Worm (Caenorhabditis elegans) whole organism, L1 larva: ENCODE results near the gene fbxl-1.

Experiments
- C34B4.2 ChIP-seq: sonication (generic microtip); optimal IDR thresholded peaks from 2 replicates; lab custom pipeline; 2017; ENCODE audit warnings: mild to moderate bottlenecking, missing genetic modification characterization, missing compliant biosample characterization
- F16B12.6 ChIP-seq: fragments of 150-350 bp; optimal IDR thresholded peaks from 2 replicates; lab custom pipeline; 2014; ENCODE audit warnings: missing biosample characterization, missing genetic modification characterization
- alr-1 ChIP-seq: fragments of 200-800 bp; sonication (Bioruptor generic); optimal IDR thresholded peaks from 2 replicates; lab custom pipeline; 2018; ENCODE audit warnings: borderline replicate concordance, mild to moderate bottlenecking, missing genetic modification characterization, missing compliant biosample characterization
- ama-1 ChIP-seq: fragments of 150-350 bp; optimal IDR thresholded peaks from 2 replicates; lab custom pipeline; 2014
- blmp-1 ChIP-seq: fragments of 150-350 bp; optimal IDR thresholded peaks from 2 replicates; lab custom pipeline; 2014; ENCODE audit warnings: missing biosample characterization, missing genetic modification characterization
- ceh-63 ChIP-seq: fragments of 200-800 bp; sonication (Bioruptor generic); optimal IDR thresholded peaks from 2 replicates; lab custom pipeline; 2018; ENCODE audit warnings: mild to moderate bottlenecking, missing genetic modification characterization, missing compliant biosample characterization
- ceh-82 ChIP-seq, 3 experiments: fragments of 150-350 bp in 1 of 3; sonication (generic microtip) in 2 of 3; optimal IDR thresholded peaks; 2 replicates each; lab custom pipeline; 2014 to 2017; ENCODE audit warnings: missing biosample characterization in 3 of 3, missing genetic modification characterization in 3 of 3
- efl-1 ChIP-seq, 4 experiments: fragments of 150-350 bp; optimal IDR thresholded peaks in 3 of 4; peaks in 1 of 4; 1 replicate in 1 of 4; 2 replicates in 3 of 4; lab custom pipeline; 2014; ENCODE audit warnings: missing biosample characterization in 2 of 4, missing genetic modification characterization in 2 of 4, missing genetic modification reagents in 2 of 4
- efl-3 ChIP-seq: fragments of 200-800 bp; sonication (Bioruptor generic); optimal IDR thresholded peaks from 2 replicates; lab custom pipeline; 2018; ENCODE audit warnings: mild to moderate bottlenecking, missing genetic modification characterization, missing compliant biosample characterization
- egl-13 ChIP-seq: sonication (generic microtip); optimal IDR thresholded peaks from 2 replicates; lab custom pipeline; 2016; ENCODE audit warnings: missing genotype, missing genetic modification reagents, missing genetic modification characterization, missing compliant biosample characterization
- elt-3 ChIP-seq, 6 experiments: fragments of 150-350 bp in 1 of 6; sonication (generic microtip); optimal IDR thresholded peaks; 2 replicates each; lab custom pipeline; 2017 to 2018; ENCODE audit warnings: missing biosample characterization in 6 of 6, missing genetic modification characterization in 6 of 6, inconsistent platforms in 1 of 6
- ets-5 ChIP-seq: fragments of 200-800 bp; sonication (Bioruptor generic); IDR thresholded peaks from 2 replicates; pipeline ENCODE4 v1.3.6; 2022; ENCODE audit warnings: missing genetic modification characterization, missing compliant biosample characterization
- fkh-8 ChIP-seq: sonication (generic microtip); optimal IDR thresholded peaks from 2 replicates; lab custom pipeline; 2016; ENCODE audit warnings: mild to moderate bottlenecking, missing genetic modification characterization, missing compliant biosample characterization
- fos-1 ChIP-seq: fragments of 150-350 bp; optimal IDR thresholded peaks from 2 replicates; lab custom pipeline; 2014; ENCODE audit warnings: missing biosample characterization, missing genetic modification characterization
- grh-1 ChIP-seq: fragments of 200-800 bp; sonication (Bioruptor generic); IDR thresholded peaks from 2 replicates; pipeline ENCODE4 v1.3.6; 2022; ENCODE audit warnings: missing genetic modification reagents, missing genetic modification characterization, missing compliant biosample characterization
- hlh-17 ChIP-seq: fragments of 200-800 bp; sonication (Bioruptor generic); optimal IDR thresholded peaks from 2 replicates; lab custom pipeline; 2018; ENCODE audit warnings: missing genetic modification characterization, mild to moderate bottlenecking, missing compliant biosample characterization, moderate library complexity, borderline replicate concordance
- irx-1 ChIP-seq: sonication (generic microtip); optimal IDR thresholded peaks from 2 replicates; lab custom pipeline; 2016; ENCODE audit warnings: missing genetic modification characterization, missing compliant biosample characterization
- lin-13 ChIP-seq: fragments of 150-350 bp; optimal IDR thresholded peaks from 2 replicates; lab custom pipeline; 2014; ENCODE audit warnings: missing biosample characterization, missing genetic modification reagents, missing genetic modification characterization
- lin-14 ChIP-seq: fragments of 200-800 bp; sonication (Bioruptor generic); optimal IDR thresholded peaks from 2 replicates; lab custom pipeline; 2018; ENCODE audit warnings: mild to moderate bottlenecking, missing genetic modification characterization, moderate library complexity, missing compliant biosample characterization
- lin-35 ChIP-seq, 2 experiments: fragments of 150-350 bp; optimal IDR thresholded peaks; 2 replicates each; lab custom pipeline; 2014; ENCODE audit warnings: missing biosample characterization in 2 of 2, missing genetic modification characterization in 2 of 2, missing genetic modification reagents in 2 of 2
- lir-3 ChIP-seq: sonication (generic microtip); optimal IDR thresholded peaks from 2 replicates; lab custom pipeline; 2016; ENCODE audit warnings: mild to moderate bottlenecking, missing genetic modification characterization, moderate library complexity, missing compliant biosample characterization; ENCODE audit not compliant: poor library complexity
- lsy-2 ChIP-seq, 2 experiments: fragments of 150-350 bp; optimal IDR thresholded peaks; 2 replicates each; lab custom pipeline; 2014; ENCODE audit warnings: missing biosample characterization in 2 of 2, missing genetic modification characterization in 2 of 2
- mef-2 ChIP-seq: fragments of 150-350 bp; optimal IDR thresholded peaks from 2 replicates; lab custom pipeline; 2014; ENCODE audit warnings: missing biosample characterization, missing genetic modification characterization
- mep-1 ChIP-seq: fragments of 150-350 bp; optimal IDR thresholded peaks from 2 replicates; lab custom pipeline; 2014; ENCODE audit warnings: missing biosample characterization, missing genetic modification characterization
- nhr-11 ChIP-seq: fragments of 150-350 bp; optimal IDR thresholded peaks from 2 replicates; lab custom pipeline; 2014; ENCODE audit warnings: missing biosample characterization, missing genetic modification characterization
- nhr-12 ChIP-seq: sonication (generic microtip); optimal IDR thresholded peaks from 2 replicates; lab custom pipeline; 2017; ENCODE audit warnings: missing biosample characterization, missing genetic modification characterization
- nhr-20 ChIP-seq: sonication (generic microtip); optimal IDR thresholded peaks from 2 replicates; lab custom pipeline; 2016; ENCODE audit warnings: mild to moderate bottlenecking, missing genetic modification characterization, missing compliant biosample characterization
- nhr-28 ChIP-seq: fragments of 150-350 bp; optimal IDR thresholded peaks from 2 replicates; lab custom pipeline; 2014; ENCODE audit warnings: missing biosample characterization, missing genetic modification characterization
- nhr-71 ChIP-seq: sonication (generic microtip); optimal IDR thresholded peaks from 2 replicates; lab custom pipeline; 2016; ENCODE audit warnings: mild to moderate bottlenecking, missing genetic modification characterization, moderate library complexity, missing compliant biosample characterization
- nhr-77 ChIP-seq: fragments of 150-350 bp; optimal IDR thresholded peaks from 2 replicates; lab custom pipeline; 2014; ENCODE audit warnings: missing biosample characterization, missing genetic modification characterization
- nhr-85 ChIP-seq: sonication (generic microtip); peaks from one replicate; lab custom pipeline; 2016; ENCODE audit warnings: missing genetic modification characterization, inconsistent platforms, missing compliant biosample characterization
- nhr-90 ChIP-seq: sonication (generic microtip); optimal IDR thresholded peaks from 2 replicates; lab custom pipeline; 2016; ENCODE audit warnings: mild to moderate bottlenecking, missing genetic modification characterization, missing compliant biosample characterization; ENCODE audit not compliant: poor library complexity
- pag-3 ChIP-seq: sonication (generic microtip); optimal IDR thresholded peaks from 2 replicates; lab custom pipeline; 2017; ENCODE audit warnings: missing genetic modification characterization, mild to moderate bottlenecking, missing compliant biosample characterization, antibody characterized with exemption, borderline replicate concordance; ENCODE audit not compliant: insufficient read depth
- pqm-1 ChIP-seq: sonication (generic microtip); optimal IDR thresholded peaks from 3 replicates; lab custom pipeline; 2017; ENCODE audit warnings: missing biosample characterization, missing genetic modification characterization
- skn-1 ChIP-seq: fragments of 150-350 bp; optimal IDR thresholded peaks from 2 replicates; lab custom pipeline; 2014; ENCODE audit warnings: missing biosample characterization, missing genetic modification characterization
- sox-4 ChIP-seq: sonication (generic microtip); optimal IDR thresholded peaks from 2 replicates; lab custom pipeline; 2016; ENCODE audit warnings: missing genetic modification characterization, missing compliant biosample characterization
- swsn-7 ChIP-seq: sonication (generic microtip); optimal IDR thresholded peaks from 2 replicates; lab custom pipeline; 2016; ENCODE audit warnings: missing genetic modification characterization, missing compliant biosample characterization
- tlp-1 ChIP-seq: fragments of 150-350 bp; optimal IDR thresholded peaks from 2 replicates; lab custom pipeline; 2014; ENCODE audit warnings: missing biosample characterization, missing genetic modification characterization
- unc-130 ChIP-seq: fragments of 150-350 bp; optimal IDR thresholded peaks from 2 replicates; lab custom pipeline; 2017; ENCODE audit warnings: missing biosample characterization, missing genetic modification characterization, inconsistent platforms
- unc-30 ChIP-seq: sonication (generic microtip); optimal IDR thresholded peaks from 2 replicates; lab custom pipeline; 2017; ENCODE audit warnings: missing biosample characterization, missing genetic modification characterization
- unc-98 ChIP-seq: fragments of 200-800 bp; sonication (Bioruptor generic); IDR thresholded peaks from 2 replicates; pipeline ENCODE4 v1.3.6; 2022; ENCODE audit warnings: missing genetic modification characterization, missing compliant biosample characterization
- vab-15 ChIP-seq: sonication (generic microtip); optimal IDR thresholded peaks from 2 replicates; lab custom pipeline; 2017; ENCODE audit warnings: missing genotype, mild to moderate bottlenecking, missing genetic modification characterization, missing compliant biosample characterization
- zip-4 ChIP-seq: fragments of 200-800 bp; sonication (Bioruptor generic); optimal IDR thresholded peaks from 2 replicates; lab custom pipeline; 2018; ENCODE audit warnings: mild to moderate bottlenecking, missing genetic modification characterization, moderate library complexity, missing compliant biosample characterization
- ztf-4 ChIP-seq: fragments of 150-350 bp; optimal IDR thresholded peaks from 2 replicates; lab custom pipeline; 2014; ENCODE audit warnings: missing biosample characterization, missing genetic modification characterization

Gene fbxl-1

DNA sequence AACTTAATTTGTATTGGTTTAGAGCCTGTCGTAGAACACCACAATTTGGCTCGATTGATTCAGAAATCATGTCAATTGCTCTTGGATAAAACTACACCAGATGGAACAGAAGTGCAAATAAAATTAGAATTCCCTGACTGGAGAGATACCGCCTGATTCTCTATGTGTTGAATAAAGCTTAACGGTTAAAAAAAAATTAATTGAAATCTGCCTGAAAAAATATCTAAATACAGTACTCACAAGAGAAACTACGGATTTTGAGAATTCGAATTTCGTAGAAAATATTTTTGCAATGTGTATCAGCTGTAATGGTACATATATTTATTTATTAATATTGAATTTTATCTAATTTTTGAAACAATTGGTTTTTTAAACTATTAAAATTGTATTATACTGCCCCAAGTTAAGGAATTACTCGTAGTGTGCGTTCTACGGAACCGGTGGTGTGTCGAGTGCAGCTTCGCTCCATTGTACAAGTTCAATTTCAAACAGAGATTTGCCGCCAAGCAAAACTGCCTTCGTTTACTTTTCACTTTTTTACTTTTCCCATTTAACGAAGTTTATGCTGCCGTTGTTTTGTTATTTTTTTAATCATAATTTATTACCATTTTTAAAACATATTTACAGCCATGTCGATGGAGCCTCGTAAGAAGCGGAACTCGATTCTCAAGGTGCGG lies 22.5 kb downstream of the fbxl-1 start, which contains the start of gene knl-1 (continued):
- TF ChIP-seq efl-1 (optimal IDR thresholded peaks at IDR 0.05; lab: Kevin White, UChicago) (peak; percentile 84 to 91), efl-1 (GFP tag; optimal IDR thresholded peaks at IDR 0.05 in 1 of 2; lab: Kevin White, UChicago) (peak; percentile 83 to 97), efl-3 (GFP tag; lab: Kevin White, UChicago) (no peak), lir-3 (tag; lab: Kevin White, UChicago) (peak; percentile 36), mef-2 (tag; lab: Kevin White, UChicago) (no peak), pag-3 (no peak), skn-1 (peak; percentile 36), lsy-2 (tag; optimal IDR thresholded peaks at IDR 0.05; lab: Kevin White, UChicago) (peak; percentile 28 to 82), elt-3 (tag; optimal IDR thresholded peaks at IDR 0.05; lab: Kevin White, UChicago) (peak in 1 of 6 experiments; percentile 22), nhr-71 (no peak), lin-35 (GFP tag; optimal IDR thresholded peaks at IDR 0.05; lab: Kevin White, UChicago) (peak; percentile 77 to 94), swsn-7 (tag; lab: Kevin White, UChicago) (peak; percentile 17), nhr-28 (tag; lab: Kevin White, UChicago) (no peak), nhr-11 (tag; lab: Kevin White, UChicago) (no peak), fkh-8 (tag; lab: Kevin White, UChicago) (peak; percentile 19), F16B12.6 (tag; lab: Kevin White, UChicago) (peak; percentile 42), fos-1 (tag; lab: Kevin White, UChicago) (no peak), nhr-12 (tag; lab: Kevin White, UChicago) (no peak), nhr-77 (tag; lab: Kevin White, UChicago) (peak; percentile 28), irx-1 (tag; lab: Kevin White, UChicago) (no peak), hlh-17 (GFP tag; lab: Kevin White, UChicago) (no peak), nhr-90 (tag; lab: Kevin White, UChicago) (peak; percentile 25), grh-1 (GFP tag; lab: Robert Waterston, UW) (no peak), zip-4 (GFP tag; lab: Kevin White, UChicago) (no peak), unc-30 (tag; lab: Kevin White, UChicago) (no peak), ama-1 (lab: Kevin White, UChicago) (no peak), alr-1 (tag; lab: Kevin White, UChicago) (no peak), pqm-1 (tag; lab: Kevin White, UChicago) (no peak), ceh-63 (GFP tag; lab: Kevin White, UChicago) (no peak), mep-1 (tag; lab: Kevin White, UChicago) (peak; percentile 69), unc-98 (GFP tag; lab: Robert Waterston, UW) (no peak), ztf-4 (no peak), sox-4 (tag; lab: Kevin White, UChicago) (no peak), nhr-85 (tag; lab: Kevin White, UChicago) (peak; percentile 62), lin-13 (GFP tag; lab: Kevin White, UChicago) (peak; percentile 49), ceh-82 (tag; optimal IDR thresholded peaks at IDR 0.05; lab: Kevin White, UChicago) (peak in 1 of 3 experiments; percentile 61)

DNA sequence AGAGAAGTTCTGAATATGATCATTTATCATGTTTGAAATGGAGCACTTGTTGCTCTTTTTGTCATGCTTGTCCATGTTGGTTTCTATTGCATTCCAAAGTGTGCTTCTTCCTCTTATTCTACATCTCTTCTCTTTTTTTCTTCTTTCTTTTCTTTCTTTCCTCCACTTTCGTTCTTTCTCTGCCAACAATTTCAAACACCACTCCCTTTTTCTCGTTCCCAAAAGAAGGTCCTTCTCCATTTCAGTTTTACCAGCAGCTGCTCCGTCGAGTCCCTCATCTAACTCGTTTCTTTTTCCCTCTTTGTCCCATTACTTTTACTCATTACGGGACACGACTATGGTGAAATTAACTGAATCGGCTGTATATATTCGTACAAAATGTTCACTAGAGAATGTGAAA lies 27.3 kb downstream of the fbxl-1 start, which contains the start of gene F09G8.5:
TSS of gene F09G8.5 (plus strand) at position 38 of the 400 bp plus-strand sequence.
- TF ChIP-seq blmp-1 (tag; lab: Kevin White, UChicago) (no peak), unc-130 (tag; lab: Kevin White, UChicago) (no peak), lin-14 (GFP tag; lab: Kevin White, UChicago) (peak; percentile 54)

- TF ChIP-seq swsn-7 (tag; lab: Kevin White, UChicago) (no peak), tlp-1 (tag; lab: Kevin White, UChicago) (no peak), nhr-77 (tag; lab: Kevin White, UChicago) (no peak), lir-3 (tag; lab: Kevin White, UChicago) (no peak), C34B4.2 (tag; lab: Kevin White, UChicago) (no peak), unc-30 (tag; lab: Kevin White, UChicago) (no peak), efl-3 (GFP tag; lab: Kevin White, UChicago) (no peak), F16B12.6 (tag; lab: Kevin White, UChicago) (no peak), nhr-11 (tag; lab: Kevin White, UChicago) (no peak), nhr-20 (tag; lab: Kevin White, UChicago) (no peak), mef-2 (tag; lab: Kevin White, UChicago) (no peak), vab-15 (tag; lab: Kevin White, UChicago) (no peak), ets-5 (GFP tag; lab: Robert Waterston, UW) (no peak), pag-3 (no peak), egl-13 (tag; lab: Kevin White, UChicago) (no peak)
Measured at ce11 chrIII:8258045-8258444, 30.4 kb downstream of the fbxl-1 start, which contains the start of gene ncr-2. TSS of gene ncr-2 (plus strand) at chrIII:8258345.
